Worm (Caenorhabditis elegans) whole organism, early embryonic: ENCODE results near the gene T01G1.4.
A peak's percentile ranks its signal among the peaks of the same experiment; 100 is the strongest.
"Not testable (repeated sequence)": the region's sequence is repeated elsewhere in the genome, so short reads cannot be mapped to it uniquely, and the experiment has no call there.

ENCODE experiments used
- B0310.2 ChIP-seq: sonication (generic microtip); optimal IDR thresholded peaks from 2 replicates; lab custom pipeline; 2016; ENCODE audit warnings: mild to moderate bottlenecking, missing genetic modification characterization, missing compliant biosample characterization
- F13C5.2 ChIP-seq: sonication (generic microtip); optimal IDR thresholded peaks from 2 replicates; lab custom pipeline; 2017; ENCODE audit warnings: mild to moderate bottlenecking, missing genetic modification characterization, inconsistent platforms, missing compliant biosample characterization
- aly-1 ChIP-seq: sonication (generic microtip); optimal IDR thresholded peaks from 2 replicates; lab custom pipeline; 2016; ENCODE audit warnings: missing genetic modification characterization, missing compliant biosample characterization
- ama-1 ChIP-seq: fragments of 150-350 bp; optimal IDR thresholded peaks from 2 replicates; lab custom pipeline; 2014
- ceh-13 ChIP-seq: fragments of 200-800 bp; sonication (Bioruptor generic); optimal IDR thresholded peaks from 2 replicates; lab custom pipeline; 2018; ENCODE audit warnings: mild to moderate bottlenecking, missing genetic modification characterization, missing compliant biosample characterization
- ceh-36 ChIP-seq: sonication (generic microtip); optimal IDR thresholded peaks from 2 replicates; lab custom pipeline; 2016; ENCODE audit warnings: missing genetic modification characterization, inconsistent platforms, missing compliant biosample characterization
- ets-7 ChIP-seq: sonication (generic microtip); optimal IDR thresholded peaks from 2 replicates; lab custom pipeline; 2016; ENCODE audit warnings: missing genotype, missing genetic modification characterization, missing compliant biosample characterization
- flt-1 ChIP-seq: fragments of 200-800 bp; sonication (Bioruptor generic); IDR thresholded peaks from 2 replicates; pipeline ENCODE4 v1.3.6; 2022; ENCODE audit warnings: missing genetic modification characterization, missing compliant biosample characterization
- hmg-4 ChIP-seq: fragments of 200-800 bp; sonication (Bioruptor generic); optimal IDR thresholded peaks from 2 replicates; lab custom pipeline; 2018; ENCODE audit warnings: mild to moderate bottlenecking, missing genetic modification characterization, missing compliant biosample characterization
- hnd-1 ChIP-seq: sonication (generic microtip); optimal IDR thresholded peaks from 2 replicates; lab custom pipeline; 2016; ENCODE audit warnings: missing genetic modification characterization, missing compliant biosample characterization
- pes-1 ChIP-seq: fragments of 200-800 bp; sonication (Bioruptor generic); IDR thresholded peaks from 2 replicates; pipeline ENCODE4 v1.3.6; 2022; ENCODE audit warnings: missing genetic modification reagents, missing genetic modification characterization, missing compliant biosample characterization
- scrt-1 ChIP-seq: fragments of 200-800 bp; sonication (Bioruptor generic); IDR thresholded peaks from 2 replicates; pipeline ENCODE4 v1.3.6; 2022; ENCODE audit warnings: missing genetic modification characterization, missing compliant biosample characterization
- sea-1 ChIP-seq: fragments of 200-800 bp; sonication (Bioruptor generic); conservative IDR thresholded peaks from 2 replicates; pipeline ENCODE4 v1.3.6; 2022; ENCODE audit warnings: missing genetic modification characterization, missing compliant biosample characterization
- tbx-11 ChIP-seq: fragments of 200-800 bp; sonication (Bioruptor generic); IDR thresholded peaks from 2 replicates; pipeline ENCODE4 v1.3.6; 2022; ENCODE audit warnings: missing genetic modification characterization, missing compliant biosample characterization
- tbx-37 ChIP-seq: fragments of 200-800 bp; sonication (Bioruptor generic); conservative IDR thresholded peaks from 2 replicates; pipeline ENCODE4 v1.3.6; 2022; ENCODE audit warnings: missing genetic modification reagents, missing genetic modification characterization, missing compliant biosample characterization
- tra-4 ChIP-seq: sonication (generic microtip); optimal IDR thresholded peaks from 2 replicates; lab custom pipeline; 2017; ENCODE audit warnings: missing genetic modification characterization, missing compliant biosample characterization

The T01G1.4 gene

ce11 chrIV:11361409-11361808 is at the start of gene T01G1.4:
Gene T01G1.4 (minus strand): TSS chrIV:11361509.
- no peak for TF ChIP-seq tra-4
- TF ChIP-seq ets-7, result no peak
- no peak for TF ChIP-seq aly-1 (tag; lab: Kevin White, UChicago)
- TF ChIP-seq sea-1 (GFP tag; lab: Robert Waterston, UW), result no peak
- no peak for TF ChIP-seq tbx-37 (GFP tag; lab: Robert Waterston, UW)
- no peak for TF ChIP-seq ceh-13
- TF ChIP-seq flt-1, result no peak
- TF ChIP-seq tbx-11 (GFP tag; lab: Robert Waterston, UW), result no peak
- TF ChIP-seq hmg-4 (GFP tag; lab: Kevin White, UChicago), result no peak
- TF ChIP-seq ceh-36 (tag; lab: Kevin White, UChicago), result no peak

DNA sequence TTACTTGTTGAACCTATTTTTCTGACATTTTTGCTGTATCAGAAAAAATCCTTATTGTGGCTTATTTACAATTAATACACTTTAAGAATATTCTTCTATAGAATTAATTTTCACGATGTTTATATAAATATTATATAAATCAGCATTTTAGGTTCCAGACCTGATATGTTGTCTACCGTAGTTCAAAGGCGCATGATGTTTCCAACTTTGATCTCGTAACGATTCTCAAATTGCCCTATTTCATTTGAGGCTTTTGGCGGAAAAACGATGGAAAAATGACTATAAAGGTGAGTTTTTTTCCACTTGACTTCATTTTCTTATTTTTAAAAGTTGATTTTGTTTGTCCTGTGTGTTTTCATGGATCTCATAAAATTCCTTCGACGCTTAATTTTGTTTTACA is 48.8 kb upstream of the T01G1.4 start, which contains the start of gene gfat-2:
TSS of gene gfat-2 (plus strand) at position 145 of the 400 bp plus-strand sequence.
- TF ChIP-seq ama-1 (lab: Kevin White, UChicago), result no peak
- TF ChIP-seq ceh-36 (tag; lab: Kevin White, UChicago), result no peak
- TF ChIP-seq hmg-4 (GFP tag; lab: Kevin White, UChicago), result no peak
- no peak for TF ChIP-seq hnd-1 (tag; lab: Kevin White, UChicago)
- TF ChIP-seq tbx-11 (GFP tag; lab: Robert Waterston, UW), result no peak
- no peak for TF ChIP-seq flt-1
- TF ChIP-seq aly-1 (tag; lab: Kevin White, UChicago), result no peak
- TF ChIP-seq sea-1 (GFP tag; lab: Robert Waterston, UW), result no peak
- no peak for TF ChIP-seq pes-1 (GFP tag; lab: Robert Waterston, UW)
- TF ChIP-seq ets-7, result no peak

DNA sequence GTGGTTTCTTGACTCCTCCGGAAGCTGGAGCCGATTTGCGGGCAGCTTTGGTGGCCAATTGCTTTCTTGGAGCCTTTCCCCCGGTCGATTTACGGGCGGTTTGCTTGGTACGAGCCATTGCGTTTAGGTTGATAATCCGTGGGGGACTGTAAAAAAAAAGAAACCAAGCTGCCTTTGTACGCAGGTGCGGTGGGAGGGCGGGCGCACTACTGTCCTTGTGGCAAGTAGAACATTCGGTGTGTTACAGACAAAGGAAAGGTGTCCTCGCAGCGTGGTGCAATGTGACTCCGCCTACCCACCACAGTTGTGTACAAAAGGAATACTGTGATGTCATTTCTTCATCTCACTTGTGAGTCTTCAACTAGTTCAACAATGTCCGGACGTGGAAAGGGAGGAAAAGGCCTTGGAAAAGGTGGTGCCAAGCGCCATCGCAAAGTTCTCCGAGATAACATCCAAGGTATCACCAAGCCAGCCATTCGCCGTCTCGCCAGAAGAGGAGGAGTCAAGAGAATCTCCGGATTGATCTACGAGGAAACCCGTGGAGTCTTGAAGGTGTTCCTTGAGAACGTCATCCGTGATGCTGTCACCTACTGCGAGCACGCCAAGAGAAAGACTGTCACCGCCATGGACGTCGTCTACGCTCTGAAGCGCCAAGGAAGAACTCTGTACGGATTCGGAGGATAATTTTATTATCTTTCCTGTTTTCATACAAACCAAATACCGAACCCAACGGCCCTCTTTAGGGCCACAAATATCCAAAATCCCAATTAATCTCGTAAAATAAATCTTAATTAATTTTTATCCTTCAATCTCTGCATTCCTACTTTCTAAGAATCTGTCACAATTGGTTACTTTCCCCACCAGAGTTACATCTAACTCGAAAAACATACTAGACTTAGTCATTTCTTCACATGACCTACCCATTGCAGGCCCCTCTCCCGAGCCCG is 45.7 kb upstream of the T01G1.4 start, which contains the start of the genes his-63 and his-64:
TSS of gene his-63 (minus strand) at position 118 of the 947 bp plus-strand sequence.
TSS of gene his-64 (plus strand) at position 373 of the 947 bp plus-strand sequence.
- TF ChIP-seq aly-1 (tag; lab: Kevin White, UChicago) (peak; percentile 83), flt-1 (peak; percentile 56; the same call in 1 of the 2 replicates), tbx-37 (GFP tag; lab: Robert Waterston, UW) (peak; percentile 47; the same call in 1 of the 2 replicates), scrt-1 (GFP tag; lab: Robert Waterston, UW) (0 out of 2 replicates have a peak, but pooled peaks have one; percentile 51), tra-4 (peak; percentile 17), ceh-36 (tag; lab: Kevin White, UChicago) (peak; percentile 57), tbx-11 (GFP tag; lab: Robert Waterston, UW) (peak; percentile 54), ama-1 (lab: Kevin White, UChicago) (peak; percentile 92), sea-1 (GFP tag; lab: Robert Waterston, UW) (peak; percentile 6; the same call in 1 of the 2 replicates), pes-1 (GFP tag; lab: Robert Waterston, UW) (peak; percentile 69)

DNA sequence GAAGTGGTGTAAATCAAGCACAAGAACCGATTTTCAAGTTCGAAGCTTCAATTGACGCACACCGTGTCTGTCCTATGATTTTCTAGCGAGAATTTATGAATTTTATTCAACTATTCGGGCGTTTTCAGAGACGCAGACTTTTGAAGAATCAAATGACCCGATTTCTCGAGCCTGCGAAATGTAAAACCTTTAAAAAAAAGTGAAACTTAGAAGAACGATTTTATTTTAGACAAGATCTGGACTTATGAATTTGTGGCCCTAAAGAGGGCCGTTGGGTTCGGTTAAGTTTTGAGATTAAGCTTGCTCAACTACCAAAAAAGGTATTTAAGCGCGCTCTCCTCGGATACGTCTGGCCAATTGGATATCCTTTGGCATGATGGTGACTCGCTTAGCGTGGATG is 44.8 kb upstream of the T01G1.4 start:
- peak; percentile 83 for TF ChIP-seq ama-1 (lab: Kevin White, UChicago)
- TF ChIP-seq aly-1 (tag; lab: Kevin White, UChicago), result peak; percentile 81

DNA sequence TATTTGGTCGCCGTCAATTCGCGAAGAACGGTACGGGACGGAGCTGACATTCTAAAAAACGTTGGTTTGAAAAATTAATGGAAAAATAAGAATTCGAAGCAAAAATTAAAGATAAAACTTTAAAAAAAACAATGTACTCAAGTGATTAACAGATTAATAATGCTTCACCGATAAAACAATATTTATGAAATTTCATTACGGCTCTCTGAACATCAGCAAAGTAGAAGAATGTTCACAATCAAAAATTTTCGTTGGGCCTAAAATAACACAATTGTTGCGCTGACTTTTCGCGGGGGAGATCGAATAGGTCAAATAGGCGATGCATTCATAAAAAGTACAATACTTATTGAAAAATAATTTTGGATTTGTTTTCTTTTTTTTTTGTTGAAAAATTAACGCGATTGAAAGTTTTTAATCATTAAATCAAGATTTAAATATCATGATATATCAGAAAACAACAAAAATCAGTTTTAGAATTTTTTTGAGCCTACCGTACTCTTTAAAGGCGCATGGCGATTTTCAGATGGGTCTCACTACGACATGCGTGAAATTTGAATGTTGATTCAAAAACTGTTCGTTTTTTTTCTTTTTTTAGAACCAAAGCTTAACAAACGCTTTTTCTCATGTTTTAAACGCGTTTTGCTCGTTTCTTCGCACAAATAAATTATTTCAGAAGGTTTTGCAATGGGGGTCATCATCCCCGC is 42.1 kb upstream of the T01G1.4 start, which contains the start of the genes memi-3 and cyp-31A2:
TSS of gene memi-3 (minus strand) at position 51 of the 704 bp plus-strand sequence.
TSS of gene cyp-31A2 (plus strand) at position 674 of the 704 bp plus-strand sequence.
- TF ChIP-seq ceh-13 (no peak), flt-1 (no peak), tra-4 (no peak), hnd-1 (tag; lab: Kevin White, UChicago) (no peak), F13C5.2 (tag; lab: Kevin White, UChicago) (no peak), ama-1 (lab: Kevin White, UChicago) (no peak)

DNA sequence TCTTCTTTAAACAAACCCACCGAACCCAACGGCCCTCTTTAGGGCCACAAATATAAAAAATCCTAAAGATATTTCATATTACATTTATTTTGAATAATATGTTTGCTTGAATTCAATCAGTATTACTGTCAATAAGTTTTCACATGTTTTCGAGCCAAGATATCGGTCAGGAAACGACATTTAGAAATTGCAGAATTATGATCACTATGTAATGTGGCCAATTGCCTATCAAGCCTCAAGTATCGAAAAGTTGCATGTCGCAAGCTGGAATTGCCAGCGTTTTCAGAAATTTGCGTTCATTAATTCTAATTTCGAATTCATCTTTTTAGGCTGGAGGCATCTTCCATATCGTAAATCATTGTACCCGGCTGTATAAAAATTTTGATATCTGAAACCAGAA is 40.2 kb upstream of the T01G1.4 start:
- TF ChIP-seq B0310.2, result no peak
- TF ChIP-seq ama-1 (lab: Kevin White, UChicago), result peak; percentile 8

ce11 chrIV:11400098-11400497 is 38.8 kb upstream of the T01G1.4 start:
- TF ChIP-seq pes-1 (GFP tag; lab: Robert Waterston, UW) (0 out of 2 replicates have a peak, but pooled peaks have one; percentile 27), tbx-11 (GFP tag; lab: Robert Waterston, UW) (peak; percentile 39; the same call in 1 of the 2 replicates)

DNA sequence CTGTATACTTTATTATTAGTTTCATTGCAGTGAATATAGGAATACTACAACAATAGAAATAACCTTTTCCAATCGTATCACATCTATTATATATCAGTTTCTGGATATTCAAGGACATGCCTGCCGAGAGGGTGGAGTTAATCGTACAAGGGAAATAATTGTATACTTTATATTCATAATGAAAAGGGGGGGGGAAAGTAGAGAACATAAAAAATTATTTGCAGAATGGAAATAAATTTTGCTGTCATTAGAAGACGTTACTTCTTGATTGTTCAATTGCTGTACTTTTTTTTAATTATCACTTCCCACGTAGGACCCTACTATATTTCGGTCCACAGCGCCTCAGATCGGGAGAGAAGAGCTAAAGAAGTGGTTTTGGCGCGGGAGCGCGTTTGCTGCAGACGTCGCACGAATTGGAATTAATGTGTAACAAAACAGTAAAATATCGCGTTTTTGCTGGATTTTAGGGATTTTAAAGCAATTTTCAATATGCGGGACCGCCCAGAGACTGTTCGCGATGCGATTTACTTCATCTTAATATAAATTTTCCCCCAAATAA is 37.0 kb upstream of the T01G1.4 start, which contains the start of gene dsl-6:
TSS of gene dsl-6 (minus strand) at position 51 of the 559 bp plus-strand sequence.
- not testable (repeated sequence) for TF ChIP-seq hmg-4 (GFP tag; lab: Kevin White, UChicago); hnd-1 (tag; lab: Kevin White, UChicago); pes-1 (GFP tag; lab: Robert Waterston, UW)
